Worm (Caenorhabditis elegans): Measurements from ENCODE around the gene F31E8.4.

ce11 chrII:6845006-6845459 is 45.1 kb upstream of the F31E8.4 start:
- TF ChIP-seq ceh-19 (GFP tag; optimal IDR thresholded peaks at IDR 0.05) (no peak), pha-2 (tag; optimal IDR thresholded peaks at IDR 0.05) (no peak), ama-1 (optimal IDR thresholded peaks at IDR 0.05) (no peak), ceh-30 (tag; optimal IDR thresholded peaks at IDR 0.05) (no peak), ceh-22 (tag; optimal IDR thresholded peaks at IDR 0.05) (no peak), ahr-1 (tag; optimal IDR thresholded peaks at IDR 0.05) (no peak), elt-4 (tag; optimal IDR thresholded peaks at IDR 0.05) (no peak), nfya-1 (tag; optimal IDR thresholded peaks at IDR 0.05) (no peak)
